Fruit fly (Drosophila melanogaster) whole organism, wandering third instar larva: ENCODE data around the gene Ir31a.

Experiments
- CG32264 ChIP-seq: fragments of 200-800 bp; sonication (Bioruptor generic); optimal IDR thresholded peaks from 2 replicates; lab custom pipeline; 2016; ENCODE audit warnings: missing biosample characterization, missing genetic modification characterization
- CrebA ChIP-seq: fragments of 200-800 bp; sonication (Bioruptor generic); optimal IDR thresholded peaks from 2 replicates; lab custom pipeline; 2016; ENCODE audit warnings: missing biosample characterization, mild to moderate bottlenecking, missing genetic modification characterization, borderline replicate concordance
- HLH106 ChIP-seq: fragments of 200-800 bp; optimal IDR thresholded peaks from 3 replicates; lab custom pipeline; 2019; ENCODE audit warnings: missing biosample characterization, mild to moderate bottlenecking, missing genetic modification characterization, moderate library complexity
- Hr83 ChIP-seq: fragments of 200-300 bp; sonication (Bioruptor generic); optimal IDR thresholded peaks from 2 replicates; lab custom pipeline; 2016; ENCODE audit warnings: missing biosample characterization, mild to moderate bottlenecking, missing genetic modification characterization, moderate library complexity; ENCODE audit not compliant: poor library complexity, severe bottlenecking
- Mio ChIP-seq: sonication (Bioruptor generic); optimal IDR thresholded peaks from 2 replicates; lab custom pipeline; 2016; ENCODE audit warnings: missing biosample characterization, missing genetic modification characterization
- Rel ChIP-seq, 2 experiments: fragments of 200-800 bp; sonication (Bioruptor generic) in 1 of 2; optimal IDR thresholded peaks; 2 replicates in 1 of 2; 3 replicates in 1 of 2; lab custom pipeline; 2016 to 2019; ENCODE audit warnings: mild to moderate bottlenecking in 2 of 2, missing biosample characterization in 2 of 2, missing genetic modification characterization in 2 of 2, moderate library complexity in 1 of 2
- Sp1 ChIP-seq: fragments of 200-800 bp; sonication (Bioruptor generic); optimal IDR thresholded peaks from 3 replicates; lab custom pipeline; 2019; ENCODE audit warnings: missing biosample characterization, mild to moderate bottlenecking, missing genetic modification characterization, moderate library complexity
- fru ChIP-seq: fragments of 200-800 bp; sonication (Bioruptor generic); optimal IDR thresholded peaks from 3 replicates; lab custom pipeline; 2016; ENCODE audit warnings: missing biosample characterization, mild to moderate bottlenecking, missing genetic modification characterization
- pan ChIP-seq: fragments of >200 bp; optimal IDR thresholded peaks from 2 replicates; lab custom pipeline; 2017
- psq ChIP-seq: fragments of 200-800 bp; sonication (Bioruptor generic); optimal IDR thresholded peaks from 3 replicates; lab custom pipeline; 2017; ENCODE audit warnings: missing biosample characterization, mild to moderate bottlenecking, missing genetic modification characterization, moderate library complexity
- tai ChIP-seq: sonication (Bioruptor generic); optimal IDR thresholded peaks from 2 replicates; lab custom pipeline; 2016; ENCODE audit warnings: missing biosample characterization, missing genetic modification characterization

dm6 chr2L:10428528-10428927 is 23.2 kb downstream of the Ir31a start, which contains the start of gene CG5188:
- TF ChIP-seq Sp1 (GFP tag; lab: Kevin White, UChicago): peak; percentile 43
- no peak for TF ChIP-seq Hr83 (GFP tag; lab: Kevin White, UChicago)
- TF ChIP-seq CG32264 (GFP tag; lab: Kevin White, UChicago): no peak
- TF ChIP-seq fru (GFP tag; lab: Kevin White, UChicago): no peak
- TF ChIP-seq HLH106 (tag; lab: Kevin White, UChicago): peak; percentile 51
- TF ChIP-seq Rel (GFP tag; optimal IDR thresholded peaks at IDR 0.05; lab: Kevin White, UChicago): no peak
- peak; percentile 82 for TF ChIP-seq Rel (tag; optimal IDR thresholded peaks at IDR 0.05; lab: Kevin White, UChicago)
- no peak for TF ChIP-seq CrebA
- no peak for TF ChIP-seq pan (lab: Kevin White, UChicago)
- TF ChIP-seq psq: peak; percentile 72
- no peak for TF ChIP-seq Mio
- TF ChIP-seq tai: no peak
